Worm (Caenorhabditis elegans) whole organism, early embryonic: ENCODE measurements around the gene C39H7.4.

Experiments
- B0310.2 ChIP-seq: sonication (generic microtip); optimal IDR thresholded peaks from 2 replicates; lab custom pipeline; 2016; ENCODE audit warnings: mild to moderate bottlenecking, missing genetic modification characterization, missing compliant biosample characterization
- aly-1 ChIP-seq: sonication (generic microtip); optimal IDR thresholded peaks from 2 replicates; lab custom pipeline; 2016; ENCODE audit warnings: missing genetic modification characterization, missing compliant biosample characterization
- ama-1 ChIP-seq: fragments of 150-350 bp; optimal IDR thresholded peaks from 2 replicates; lab custom pipeline; 2014
- ceh-13 ChIP-seq: fragments of 200-800 bp; sonication (Bioruptor generic); optimal IDR thresholded peaks from 2 replicates; lab custom pipeline; 2018; ENCODE audit warnings: mild to moderate bottlenecking, missing genetic modification characterization, missing compliant biosample characterization
- ets-7 ChIP-seq: sonication (generic microtip); optimal IDR thresholded peaks from 2 replicates; lab custom pipeline; 2016; ENCODE audit warnings: missing genotype, missing genetic modification characterization, missing compliant biosample characterization
- flt-1 ChIP-seq: fragments of 200-800 bp; sonication (Bioruptor generic); IDR thresholded peaks from 2 replicates; pipeline ENCODE4 v1.3.6; 2022; ENCODE audit warnings: missing genetic modification characterization, missing compliant biosample characterization
- hmg-4 ChIP-seq: fragments of 200-800 bp; sonication (Bioruptor generic); optimal IDR thresholded peaks from 2 replicates; lab custom pipeline; 2018; ENCODE audit warnings: mild to moderate bottlenecking, missing genetic modification characterization, missing compliant biosample characterization
- hnd-1 ChIP-seq: sonication (generic microtip); optimal IDR thresholded peaks from 2 replicates; lab custom pipeline; 2016; ENCODE audit warnings: missing genetic modification characterization, missing compliant biosample characterization
- sea-1 ChIP-seq: fragments of 200-800 bp; sonication (Bioruptor generic); conservative IDR thresholded peaks from 2 replicates; pipeline ENCODE4 v1.3.6; 2022; ENCODE audit warnings: missing genetic modification characterization, missing compliant biosample characterization

- no peak for TF ChIP-seq hmg-4 (GFP tag; lab: Kevin White, UChicago)
- TF ChIP-seq hnd-1 (tag; lab: Kevin White, UChicago): no peak
- TF ChIP-seq flt-1 (GFP tag; lab: Robert Waterston, UW): no peak
- no peak for TF ChIP-seq B0310.2 (tag; lab: Kevin White, UChicago)
- no peak for TF ChIP-seq sea-1 (GFP tag; lab: Robert Waterston, UW)
- no peak for TF ChIP-seq ama-1
- TF ChIP-seq ceh-13: no peak
- TF ChIP-seq ets-7: no peak
- no peak for TF ChIP-seq aly-1 (tag; lab: Kevin White, UChicago)
Measured at ce11 chrIV:5630156-5630555, 15.7 kb upstream of the C39H7.4 start, which contains the start of gene srd-12.
